Worm (Caenorhabditis elegans) whole organism, L1 larva: Measurements from ENCODE around the gene F57B9.3.

Experiments
- C16A3.4 ChIP-seq: fragments of 150-350 bp; optimal IDR thresholded peaks from 2 replicates; lab custom pipeline; 2014; ENCODE audit warnings: missing biosample characterization, missing genetic modification characterization
- C34B4.2 ChIP-seq: sonication (generic microtip); optimal IDR thresholded peaks from 2 replicates; lab custom pipeline; 2017; ENCODE audit warnings: mild to moderate bottlenecking, missing genetic modification characterization, missing compliant biosample characterization
- aly-2 ChIP-seq: fragments of 150-350 bp; optimal IDR thresholded peaks from 2 replicates; lab custom pipeline; 2014; ENCODE audit warnings: missing biosample characterization, missing genetic modification characterization
- ceh-8 ChIP-seq: fragments of 200-800 bp; sonication (Bioruptor generic); optimal IDR thresholded peaks from 2 replicates; lab custom pipeline; 2018; ENCODE audit warnings: mild to moderate bottlenecking, missing genetic modification characterization, moderate library complexity, missing compliant biosample characterization
- ceh-82 ChIP-seq, 3 experiments: fragments of 150-350 bp in 1 of 3; sonication (generic microtip) in 2 of 3; optimal IDR thresholded peaks; 2 replicates each; lab custom pipeline; 2014 to 2017; ENCODE audit warnings: missing biosample characterization in 3 of 3, missing genetic modification characterization in 3 of 3
- ceh-88 ChIP-seq: fragments of 200-800 bp; sonication (Bioruptor generic); IDR thresholded peaks from 2 replicates; pipeline ENCODE4 v1.3.6; 2022; ENCODE audit warnings: missing genetic modification characterization, missing compliant biosample characterization
- ceh-90 ChIP-seq: sonication (generic microtip); optimal IDR thresholded peaks from 2 replicates; lab custom pipeline; 2016; ENCODE audit warnings: missing genetic modification characterization, missing compliant biosample characterization
- ces-1 ChIP-seq: fragments of 150-350 bp; optimal IDR thresholded peaks from 2 replicates; lab custom pipeline; 2014; ENCODE audit warnings: missing biosample characterization, missing genetic modification reagents, missing genetic modification characterization
- dsc-1 ChIP-seq: sonication (generic microtip); optimal IDR thresholded peaks from 2 replicates; lab custom pipeline; 2016; ENCODE audit warnings: mild to moderate bottlenecking, missing genetic modification characterization, missing compliant biosample characterization
- egl-13 ChIP-seq: sonication (generic microtip); optimal IDR thresholded peaks from 2 replicates; lab custom pipeline; 2016; ENCODE audit warnings: missing genotype, missing genetic modification reagents, missing genetic modification characterization, missing compliant biosample characterization
- elt-2 ChIP-seq: sonication (generic microtip); optimal IDR thresholded peaks from 2 replicates; lab custom pipeline; 2016; ENCODE audit warnings: missing genetic modification characterization, mild to moderate bottlenecking, inconsistent platforms, missing compliant biosample characterization, missing genetic modification reagents
- elt-3 ChIP-seq, 6 experiments: fragments of 150-350 bp in 1 of 6; sonication (generic microtip); optimal IDR thresholded peaks; 2 replicates each; lab custom pipeline; 2017 to 2018; ENCODE audit warnings: missing biosample characterization in 6 of 6, missing genetic modification characterization in 6 of 6, inconsistent platforms in 1 of 6
- fkh-4 ChIP-seq: sonication (generic microtip); optimal IDR thresholded peaks from 2 replicates; lab custom pipeline; 2016; ENCODE audit warnings: missing compliant biosample characterization, missing genetic modification characterization, borderline replicate concordance
- fos-1 ChIP-seq: fragments of 150-350 bp; optimal IDR thresholded peaks from 2 replicates; lab custom pipeline; 2014; ENCODE audit warnings: missing biosample characterization, missing genetic modification characterization
- grh-1 ChIP-seq: fragments of 200-800 bp; sonication (Bioruptor generic); IDR thresholded peaks from 2 replicates; pipeline ENCODE4 v1.3.6; 2022; ENCODE audit warnings: missing genetic modification reagents, missing genetic modification characterization, missing compliant biosample characterization
- hlh-17 ChIP-seq: fragments of 200-800 bp; sonication (Bioruptor generic); optimal IDR thresholded peaks from 2 replicates; lab custom pipeline; 2018; ENCODE audit warnings: missing genetic modification characterization, mild to moderate bottlenecking, missing compliant biosample characterization, moderate library complexity, borderline replicate concordance
- hlh-4 ChIP-seq: sonication (generic microtip); optimal IDR thresholded peaks from 2 replicates; lab custom pipeline; 2016; ENCODE audit warnings: mild to moderate bottlenecking, missing genetic modification characterization, missing compliant biosample characterization
- hpl-2 ChIP-seq: fragments of 150-350 bp; optimal IDR thresholded peaks from 2 replicates; lab custom pipeline; 2014; ENCODE audit warnings: missing biosample characterization, missing genetic modification reagents, missing genetic modification characterization
- irx-1 ChIP-seq: sonication (generic microtip); optimal IDR thresholded peaks from 2 replicates; lab custom pipeline; 2016; ENCODE audit warnings: missing genetic modification characterization, missing compliant biosample characterization
- lin-13 ChIP-seq: fragments of 150-350 bp; optimal IDR thresholded peaks from 2 replicates; lab custom pipeline; 2014; ENCODE audit warnings: missing biosample characterization, missing genetic modification reagents, missing genetic modification characterization
- lin-14 ChIP-seq: fragments of 200-800 bp; sonication (Bioruptor generic); optimal IDR thresholded peaks from 2 replicates; lab custom pipeline; 2018; ENCODE audit warnings: mild to moderate bottlenecking, missing genetic modification characterization, moderate library complexity, missing compliant biosample characterization
- lin-15B ChIP-seq: fragments of 150-350 bp; sonication (generic microtip); optimal IDR thresholded peaks from 3 replicates; lab custom pipeline; 2014; ENCODE audit warnings: missing biosample characterization, missing genetic modification characterization
- lin-35 ChIP-seq, 2 experiments: fragments of 150-350 bp; optimal IDR thresholded peaks; 2 replicates each; lab custom pipeline; 2014; ENCODE audit warnings: missing biosample characterization in 2 of 2, missing genetic modification characterization in 2 of 2, missing genetic modification reagents in 2 of 2
- lir-3 ChIP-seq: sonication (generic microtip); optimal IDR thresholded peaks from 2 replicates; lab custom pipeline; 2016; ENCODE audit warnings: mild to moderate bottlenecking, missing genetic modification characterization, moderate library complexity, missing compliant biosample characterization; ENCODE audit not compliant: poor library complexity
- lsy-2 ChIP-seq, 2 experiments: fragments of 150-350 bp; optimal IDR thresholded peaks; 2 replicates each; lab custom pipeline; 2014; ENCODE audit warnings: missing biosample characterization in 2 of 2, missing genetic modification characterization in 2 of 2
- mdl-1 ChIP-seq, 2 experiments: fragments of 150-350 bp; optimal IDR thresholded peaks; 2 replicates each; lab custom pipeline; 2014 to 2017; ENCODE audit warnings: missing biosample characterization in 2 of 2, missing genetic modification characterization in 2 of 2, inconsistent platforms in 1 of 2
- nhr-11 ChIP-seq: fragments of 150-350 bp; optimal IDR thresholded peaks from 2 replicates; lab custom pipeline; 2014; ENCODE audit warnings: missing biosample characterization, missing genetic modification characterization
- nhr-12 ChIP-seq: sonication (generic microtip); optimal IDR thresholded peaks from 2 replicates; lab custom pipeline; 2017; ENCODE audit warnings: missing biosample characterization, missing genetic modification characterization
- nhr-20 ChIP-seq: sonication (generic microtip); optimal IDR thresholded peaks from 2 replicates; lab custom pipeline; 2016; ENCODE audit warnings: mild to moderate bottlenecking, missing genetic modification characterization, missing compliant biosample characterization
- nhr-237 ChIP-seq: fragments of 150-350 bp; optimal IDR thresholded peaks from 2 replicates; lab custom pipeline; 2014; ENCODE audit warnings: missing biosample characterization, missing genetic modification characterization
- nhr-47 ChIP-seq: sonication (generic microtip); optimal IDR thresholded peaks from 2 replicates; lab custom pipeline; 2016; ENCODE audit warnings: mild to moderate bottlenecking, missing genetic modification characterization, moderate library complexity, missing compliant biosample characterization
- nhr-76 ChIP-seq: sonication (generic microtip); optimal IDR thresholded peaks from 2 replicates; lab custom pipeline; 2017; ENCODE audit warnings: missing biosample characterization, missing genetic modification characterization
- nhr-77 ChIP-seq: fragments of 150-350 bp; optimal IDR thresholded peaks from 2 replicates; lab custom pipeline; 2014; ENCODE audit warnings: missing biosample characterization, missing genetic modification characterization
- nhr-85 ChIP-seq: sonication (generic microtip); peaks from one replicate; lab custom pipeline; 2016; ENCODE audit warnings: missing genetic modification characterization, inconsistent platforms, missing compliant biosample characterization
- nhr-90 ChIP-seq: sonication (generic microtip); optimal IDR thresholded peaks from 2 replicates; lab custom pipeline; 2016; ENCODE audit warnings: mild to moderate bottlenecking, missing genetic modification characterization, missing compliant biosample characterization; ENCODE audit not compliant: poor library complexity
- rnt-1 ChIP-seq: sonication (generic microtip); optimal IDR thresholded peaks from 2 replicates; lab custom pipeline; 2016; ENCODE audit warnings: mild to moderate bottlenecking, missing genetic modification characterization, moderate library complexity, missing compliant biosample characterization
- sptf-1 ChIP-seq: fragments of 150-350 bp; optimal IDR thresholded peaks from 2 replicates; lab custom pipeline; 2014; ENCODE audit warnings: missing biosample characterization, missing genetic modification characterization
- swsn-7 ChIP-seq: sonication (generic microtip); optimal IDR thresholded peaks from 2 replicates; lab custom pipeline; 2016; ENCODE audit warnings: missing genetic modification characterization, missing compliant biosample characterization
- tlp-1 ChIP-seq: fragments of 150-350 bp; optimal IDR thresholded peaks from 2 replicates; lab custom pipeline; 2014; ENCODE audit warnings: missing biosample characterization, missing genetic modification characterization
- unc-130 ChIP-seq: fragments of 150-350 bp; optimal IDR thresholded peaks from 2 replicates; lab custom pipeline; 2017; ENCODE audit warnings: missing biosample characterization, missing genetic modification characterization, inconsistent platforms
- unc-86 ChIP-seq: sonication (generic microtip); optimal IDR thresholded peaks from 2 replicates; lab custom pipeline; 2016; ENCODE audit warnings: missing genetic modification characterization, missing compliant biosample characterization
- unc-98 ChIP-seq: fragments of 200-800 bp; sonication (Bioruptor generic); IDR thresholded peaks from 2 replicates; pipeline ENCODE4 v1.3.6; 2022; ENCODE audit warnings: missing genetic modification characterization, missing compliant biosample characterization
- xbp-1 ChIP-seq: sonication (generic microtip); optimal IDR thresholded peaks from 2 replicates; lab custom pipeline; 2016; ENCODE audit warnings: missing genetic modification characterization, missing compliant biosample characterization
- zag-1 ChIP-seq: fragments of 150-350 bp; optimal IDR thresholded peaks from 2 replicates; lab custom pipeline; 2014; ENCODE audit warnings: missing biosample characterization, missing genetic modification characterization
- zip-4 ChIP-seq: fragments of 200-800 bp; sonication (Bioruptor generic); optimal IDR thresholded peaks from 2 replicates; lab custom pipeline; 2018; ENCODE audit warnings: mild to moderate bottlenecking, missing genetic modification characterization, moderate library complexity, missing compliant biosample characterization
- ztf-4 ChIP-seq: fragments of 150-350 bp; optimal IDR thresholded peaks from 2 replicates; lab custom pipeline; 2014; ENCODE audit warnings: missing biosample characterization, missing genetic modification characterization

The F57B9.3 gene

ce11 chrIII:6971662-6972284 lies 32.1 kb downstream of the F57B9.3 start, which contains the start of the genes eef-1A.1 and rfc-4 (continued):
- TF ChIP-seq fkh-4, result peak; percentile 27
- peak; percentile 90 for TF ChIP-seq hpl-2
- TF ChIP-seq lin-14 (GFP tag; lab: Kevin White, UChicago), result peak; percentile 97
- TF ChIP-seq ceh-88 (GFP tag; lab: Robert Waterston, UW), result peak; percentile 92
- TF ChIP-seq hlh-4 (tag; lab: Kevin White, UChicago), result no peak
- peak; percentile 97 for TF ChIP-seq swsn-7 (tag; lab: Kevin White, UChicago)
- TF ChIP-seq lir-3 (tag; lab: Kevin White, UChicago), result peak; percentile 91
- TF ChIP-seq ceh-90 (tag; lab: Kevin White, UChicago), result peak; percentile 59
- peak; percentile 97 for TF ChIP-seq nhr-90 (tag; lab: Kevin White, UChicago)

ce11 chrIII:6973682-6974081 lies 34.1 kb downstream of the F57B9.3 start, which contains the start of gene F31E3.2:
TSS of gene F31E3.2 (plus strand) at chrIII:6973982.
- no peak for TF ChIP-seq xbp-1 (tag; lab: Kevin White, UChicago)
- TF ChIP-seq lsy-2 (tag; optimal IDR thresholded peaks at IDR 0.05; lab: Kevin White, UChicago), result peak in 1 of 2 experiments; percentile 9

- no peak for TF ChIP-seq unc-86 (tag; lab: Kevin White, UChicago)
- TF ChIP-seq zag-1, result no peak
- TF ChIP-seq rnt-1 (tag; lab: Kevin White, UChicago), result no peak
- TF ChIP-seq ceh-82 (tag; optimal IDR thresholded peaks at IDR 0.05; lab: Kevin White, UChicago), result no peak
- TF ChIP-seq lin-13, result no peak
- TF ChIP-seq mdl-1 (tag; optimal IDR thresholded peaks at IDR 0.05; lab: Kevin White, UChicago), result no peak
- TF ChIP-seq nhr-20, result no peak
- TF ChIP-seq dsc-1 (tag; lab: Kevin White, UChicago), result no peak
- TF ChIP-seq fos-1 (tag; lab: Kevin White, UChicago), result no peak
- no peak for TF ChIP-seq elt-3 (tag; optimal IDR thresholded peaks at IDR 0.05; lab: Kevin White, UChicago)
- TF ChIP-seq nhr-85 (tag; lab: Kevin White, UChicago), result no peak
Observed at ce11 chrIII:6974952-6975351, 35.3 kb downstream of the F57B9.3 start.

ce11 chrIII:6978875-6979274 lies 39.3 kb downstream of the F57B9.3 start:
- TF ChIP-seq lin-15B (tag; lab: Kevin White, UChicago) (no peak), ceh-8 (GFP tag; lab: Kevin White, UChicago) (no peak), nhr-11 (no peak), elt-2 (tag; lab: Kevin White, UChicago) (no peak), hlh-17 (GFP tag; lab: Kevin White, UChicago) (no peak), ztf-4 (tag; lab: Kevin White, UChicago) (peak; percentile 47), ces-1 (GFP tag; lab: Kevin White, UChicago) (no peak), zip-4 (GFP tag; lab: Kevin White, UChicago) (no peak), tlp-1 (tag; lab: Kevin White, UChicago) (no peak), lin-14 (GFP tag; lab: Kevin White, UChicago) (peak; percentile 91), egl-13 (tag; lab: Kevin White, UChicago) (no peak), nhr-76 (tag; lab: Kevin White, UChicago) (no peak), aly-2 (tag; lab: Kevin White, UChicago) (peak; percentile 11), nhr-47 (tag; lab: Kevin White, UChicago) (peak; percentile 49), lin-13 (peak; percentile 69), unc-98 (GFP tag; lab: Robert Waterston, UW) (no peak), nhr-77 (tag; lab: Kevin White, UChicago) (peak; percentile 47), grh-1 (GFP tag; lab: Robert Waterston, UW) (no peak), zag-1 (no peak), unc-86 (tag; lab: Kevin White, UChicago) (peak; percentile 24), nhr-20 (peak; percentile 71), elt-3 (tag; optimal IDR thresholded peaks at IDR 0.05; lab: Kevin White, UChicago) (peak in 2 of 6 experiments; percentile 17 to 65), irx-1 (tag; lab: Kevin White, UChicago) (no peak), C16A3.4 (peak; percentile 78), sptf-1 (tag; lab: Kevin White, UChicago) (no peak), nhr-237 (tag; lab: Kevin White, UChicago) (no peak), lin-35 (GFP tag; optimal IDR thresholded peaks at IDR 0.05; lab: Kevin White, UChicago) (peak; percentile 43 to 72), unc-130 (peak; percentile 75), hpl-2 (no peak), nhr-12 (tag; lab: Kevin White, UChicago) (no peak), C34B4.2 (tag; lab: Kevin White, UChicago) (no peak)
